Worm (Caenorhabditis elegans) whole organism, L4/young adult: ENCODE measurements around the gene hlh-13.

Source experiments
- W03F9.2 ChIP-seq: fragments of 150-350 bp; optimal IDR thresholded peaks from 2 replicates; lab custom pipeline; 2014; ENCODE audit warnings: missing biosample characterization, missing genetic modification characterization
- dao-5 ChIP-seq: sonication (generic microtip); optimal IDR thresholded peaks from 2 replicates; lab custom pipeline; 2016; ENCODE audit warnings: missing genotype, missing genetic modification characterization, moderate library complexity, missing compliant biosample characterization
- him-1 ChIP-seq: sonication (generic microtip); optimal IDR thresholded peaks from 2 replicates; lab custom pipeline; 2016; ENCODE audit warnings: missing genotype, missing genetic modification reagents, missing genetic modification characterization, missing compliant biosample characterization

hlh-13 gene

ce11 chrX:4268396-4268795 lies 19.3 kb downstream of the hlh-13 start:
- TF ChIP-seq dao-5 (tag; lab: Kevin White, UChicago): no peak
- TF ChIP-seq W03F9.2: no peak
- TF ChIP-seq him-1 (tag; lab: Kevin White, UChicago): no peak

ce11 chrX:4273614-4274013 lies 24.6 kb downstream of the hlh-13 start, which contains the start of gene C52B9.10:
Gene C52B9.10 (plus strand): TSS chrX:4273914.
- TF ChIP-seq W03F9.2: no peak

- TF ChIP-seq him-1 (tag; lab: Kevin White, UChicago) (no peak), W03F9.2 (no peak), dao-5 (tag; lab: Kevin White, UChicago) (no peak)
Observed at ce11 chrX:4274116-4274515, 25.1 kb downstream of the hlh-13 start, which contains the start of gene mec-18. Gene mec-18 (minus strand): TSS chrX:4274216.

- TF ChIP-seq him-1 (tag; lab: Kevin White, UChicago) (no peak), dao-5 (tag; lab: Kevin White, UChicago) (no peak), W03F9.2 (no peak)
Observed at ce11 chrX:4279294-4279782, 30.3 kb downstream of the hlh-13 start, which contains the start of the genes twk-28 and ets-9. Gene twk-28 (minus strand): TSS chrX:4279344. Gene ets-9 (plus strand): TSS chrX:4279703.

- TF ChIP-seq W03F9.2 (no peak), dao-5 (tag; lab: Kevin White, UChicago) (no peak), him-1 (tag; lab: Kevin White, UChicago) (no peak)
Observed at ce11 chrX:4282380-4282779, 33.3 kb downstream of the hlh-13 start, which contains the start of gene C52B9.19. Gene C52B9.19 (plus strand): TSS chrX:4282555.

ce11 chrX:4283989-4284388 lies 34.9 kb downstream of the hlh-13 start, which contains the start of gene ets-10:
Gene ets-10 (plus strand): TSS chrX:4284189.
- TF ChIP-seq him-1 (tag; lab: Kevin White, UChicago): no peak
- TF ChIP-seq W03F9.2: no peak
- no peak for TF ChIP-seq dao-5 (tag; lab: Kevin White, UChicago)

ce11 chrX:4284470-4284869 lies 35.4 kb downstream of the hlh-13 start:
- TF ChIP-seq him-1 (tag; lab: Kevin White, UChicago) (no peak), W03F9.2 (no peak), dao-5 (tag; lab: Kevin White, UChicago) (no peak)

ce11 chrX:4285669-4286174 lies 36.7 kb downstream of the hlh-13 start, which contains the start of gene cka-2:
Gene cka-2 (plus strand): TSS chrX:4286124.
- no peak for TF ChIP-seq him-1 (tag; lab: Kevin White, UChicago)
- TF ChIP-seq W03F9.2: no peak
- no peak for TF ChIP-seq dao-5 (tag; lab: Kevin White, UChicago)

- TF ChIP-seq him-1 (tag; lab: Kevin White, UChicago): no peak
Observed at ce11 chrX:4289805-4290204, 40.8 kb downstream of the hlh-13 start.

- TF ChIP-seq him-1 (tag; lab: Kevin White, UChicago) (no peak), dao-5 (tag; lab: Kevin White, UChicago) (no peak), W03F9.2 (no peak)
Observed at ce11 chrX:4294957-4295356, 45.9 kb downstream of the hlh-13 start.

- TF ChIP-seq W03F9.2: no peak
- no peak for TF ChIP-seq him-1 (tag; lab: Kevin White, UChicago)
- TF ChIP-seq dao-5 (tag; lab: Kevin White, UChicago): no peak
Observed at ce11 chrX:4295917-4296316, 46.9 kb downstream of the hlh-13 start.

- TF ChIP-seq him-1 (tag; lab: Kevin White, UChicago) (no peak), W03F9.2 (no peak), dao-5 (tag; lab: Kevin White, UChicago) (no peak)
Observed at ce11 chrX:4297452-4297851, 48.4 kb downstream of the hlh-13 start, which contains the start of gene paf-2. Gene paf-2 (minus strand): TSS chrX:4297741.
